Fruit fly (Drosophila melanogaster): ENCODE results near the gene Tcs6.

The Tcs6 gene

DNA sequence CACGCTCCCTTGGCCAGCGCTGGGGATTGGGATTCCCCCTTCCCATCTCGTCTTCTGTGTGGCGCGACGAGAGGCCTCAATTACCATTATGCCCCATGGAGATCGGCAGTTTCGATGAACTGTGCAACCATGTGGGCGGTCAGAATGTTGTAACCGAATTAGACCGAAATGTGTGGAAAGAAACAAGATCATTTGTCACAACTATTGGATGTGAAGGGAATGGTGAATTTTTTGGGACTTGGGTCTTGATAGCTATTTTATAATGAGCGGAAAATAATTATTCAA, 44.4 kb downstream of the Tcs6 start:
- no peak for TF ChIP-seq CTCF (optimal IDR thresholded peaks at IDR 0.05)
- TF ChIP-seq CG8478 (optimal IDR thresholded peaks at IDR 0.05) = no peak

DNA sequence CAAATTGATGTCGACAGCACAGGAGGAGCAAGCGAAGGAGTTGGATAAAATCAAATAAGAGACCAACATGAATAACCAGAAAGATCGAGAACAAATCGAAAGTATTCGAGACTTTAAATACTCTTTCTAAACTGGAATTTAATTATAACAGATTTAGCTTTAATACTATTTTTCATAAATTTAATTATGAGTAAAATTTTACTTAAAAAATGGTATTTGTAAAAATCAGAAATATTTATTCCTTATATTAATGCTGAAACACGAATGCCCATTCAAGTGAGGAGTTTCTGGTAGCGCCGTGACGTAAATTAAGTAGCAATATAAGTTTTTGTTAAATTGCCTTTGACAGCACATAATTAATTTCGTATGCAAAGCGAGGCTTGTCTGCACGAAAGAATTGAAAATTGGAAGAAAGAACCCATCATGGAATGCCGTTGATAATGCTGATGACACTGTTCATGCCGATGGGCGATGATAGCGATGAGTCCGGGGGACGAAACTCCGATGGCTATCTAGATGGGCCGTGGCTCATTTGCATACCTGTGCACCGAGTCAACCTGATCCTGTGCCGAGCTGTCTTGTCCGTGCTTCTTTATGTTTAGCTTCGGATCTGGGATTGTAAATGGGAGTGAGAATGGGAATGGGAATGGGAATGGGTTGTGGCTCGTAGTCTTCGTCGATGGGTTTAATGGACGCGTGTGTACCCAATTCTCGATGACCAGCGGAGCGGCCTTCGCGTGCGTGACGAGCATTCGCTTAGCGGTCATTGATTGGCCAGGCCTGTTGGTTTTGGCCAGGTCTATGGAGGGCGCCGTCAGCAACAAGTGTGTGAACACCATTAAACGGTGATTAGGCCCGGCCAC, 45.0 kb downstream of the Tcs6 start:
- TF ChIP-seq CTCF (optimal IDR thresholded peaks at IDR 0.05) = no peak
- no peak for TF ChIP-seq CG8478 (optimal IDR thresholded peaks at IDR 0.05)

DNA sequence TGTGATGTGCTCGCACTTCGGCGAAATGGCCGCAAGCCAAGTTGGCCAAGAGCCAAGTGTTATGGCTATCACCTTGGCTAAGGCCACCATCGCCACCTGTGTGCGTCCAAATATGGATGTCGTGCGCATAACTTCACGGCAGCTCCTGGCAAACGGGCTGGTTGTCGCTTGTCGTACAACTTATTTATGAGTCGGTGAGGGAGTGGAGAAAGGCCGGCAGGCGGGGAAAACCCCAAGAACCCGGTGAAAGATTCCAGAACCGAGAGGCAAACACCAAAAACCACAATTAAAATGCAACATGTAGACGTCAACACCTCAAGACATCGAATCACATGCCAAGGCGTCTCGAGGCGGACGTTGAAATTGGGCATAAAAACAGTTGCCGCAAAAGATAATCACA, 45.7 kb downstream of the Tcs6 start:
- TF ChIP-seq CTCF (optimal IDR thresholded peaks at IDR 0.05) (no peak), CG8478 (optimal IDR thresholded peaks at IDR 0.05) (no peak)

DNA sequence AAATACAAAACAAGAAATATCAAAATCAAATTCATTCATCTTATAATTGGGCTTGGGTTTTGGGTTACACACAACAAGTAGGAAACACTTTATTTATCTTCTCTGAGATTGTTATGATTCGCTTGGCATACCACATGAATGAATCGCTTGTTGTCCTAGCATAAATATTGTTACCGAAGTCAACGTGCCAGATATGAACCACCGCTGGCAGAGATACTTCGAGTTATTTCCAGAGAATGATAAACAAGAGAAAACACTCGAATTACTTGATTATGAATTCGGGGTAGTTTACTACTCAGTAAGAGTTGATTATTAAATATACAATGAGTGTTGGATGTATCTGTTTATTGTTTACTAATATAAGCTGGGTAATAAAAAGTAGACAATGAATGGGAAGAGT, 46.5 kb downstream of the Tcs6 start:
- TF ChIP-seq CTCF (optimal IDR thresholded peaks at IDR 0.05) = no peak
- no peak for TF ChIP-seq CG8478 (optimal IDR thresholded peaks at IDR 0.05)

DNA sequence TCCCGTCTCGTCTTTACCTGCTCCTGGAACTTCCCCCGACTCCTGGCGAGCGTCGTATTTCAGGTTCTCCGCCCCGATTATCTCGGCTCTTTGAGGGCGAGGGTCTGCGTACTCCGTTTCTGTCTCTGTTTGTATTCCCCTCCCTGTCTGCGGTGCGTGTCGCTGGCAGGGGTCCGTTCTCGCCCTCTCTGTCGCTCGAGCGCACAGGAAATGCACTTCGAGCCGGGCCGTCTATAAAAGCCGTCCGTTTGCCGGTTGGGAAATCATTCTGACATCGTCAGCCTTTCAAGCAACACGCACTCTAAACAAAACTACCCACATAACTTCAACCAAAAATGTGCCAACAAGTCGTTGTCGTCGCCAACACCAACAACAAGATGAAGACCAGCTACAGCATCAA, 47.4 kb downstream of the Tcs6 start:
- TF ChIP-seq CTCF (optimal IDR thresholded peaks at IDR 0.05) (no peak), CG8478 (optimal IDR thresholded peaks at IDR 0.05) (no peak)

DNA sequence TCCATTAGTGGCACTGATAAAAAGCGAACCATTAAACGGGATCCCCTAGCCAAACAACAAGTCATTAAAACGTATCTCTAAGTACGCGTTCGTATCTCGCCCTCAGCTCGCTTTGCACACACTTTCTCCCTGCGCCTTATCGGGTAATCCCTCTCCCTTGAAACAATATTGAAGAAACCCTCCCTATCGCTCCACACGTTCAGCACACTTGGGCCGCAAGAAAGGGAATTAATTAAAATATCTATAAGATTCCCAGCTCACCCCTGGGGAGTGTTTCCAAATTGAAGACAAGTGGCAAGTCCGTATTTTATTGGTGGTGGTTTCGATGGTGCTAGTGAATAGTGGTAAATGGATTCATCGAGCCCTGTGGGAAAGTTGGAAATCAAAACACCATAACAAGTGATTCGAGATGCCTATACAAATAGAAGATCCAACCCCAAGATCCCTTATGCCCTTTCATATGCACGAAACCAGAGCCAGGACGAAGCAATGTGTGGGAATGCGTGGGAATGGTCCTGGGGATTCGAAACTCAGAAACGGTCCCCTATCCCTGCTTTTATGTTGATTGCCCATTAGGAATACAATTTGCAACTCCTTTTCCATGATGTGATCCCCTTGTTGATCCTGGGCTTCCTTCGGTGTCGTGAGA, 48.1 kb downstream of the Tcs6 start:
- TF ChIP-seq CTCF (optimal IDR thresholded peaks at IDR 0.05) (no peak), CG8478 (optimal IDR thresholded peaks at IDR 0.05) (no peak)

DNA sequence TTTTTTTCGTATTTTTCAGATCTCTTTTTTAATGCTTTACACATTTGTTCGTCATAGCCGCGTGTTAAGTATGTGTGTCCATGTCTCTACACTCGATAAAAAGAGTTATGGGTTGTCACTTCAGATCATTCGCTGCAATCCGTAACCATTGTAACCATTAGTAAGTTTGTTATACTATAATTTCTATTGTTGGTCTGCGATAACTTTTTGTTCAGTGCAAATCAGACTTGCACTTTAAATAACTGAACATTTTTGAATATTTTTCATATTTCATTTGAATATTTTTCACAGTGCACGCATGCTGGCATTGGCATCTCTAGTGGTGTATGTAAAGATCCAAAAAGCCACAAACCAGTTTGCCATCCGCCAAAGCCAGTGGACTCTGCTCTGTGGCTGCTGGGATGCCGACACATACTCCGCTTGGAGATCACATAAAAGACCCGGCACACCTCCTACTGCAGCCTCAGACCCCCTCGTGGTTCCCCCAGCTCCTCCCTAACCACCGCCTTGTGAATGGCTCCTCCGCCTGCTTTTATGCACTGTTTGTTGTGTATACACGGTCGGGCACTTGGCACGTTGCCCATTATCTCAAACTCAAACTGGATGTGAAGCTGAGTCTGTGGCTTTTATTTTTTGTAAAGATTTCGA, 49.0 kb downstream of the Tcs6 start:
- TF ChIP-seq CTCF (optimal IDR thresholded peaks at IDR 0.05) (no peak), CG8478 (optimal IDR thresholded peaks at IDR 0.05) (no peak)

DNA sequence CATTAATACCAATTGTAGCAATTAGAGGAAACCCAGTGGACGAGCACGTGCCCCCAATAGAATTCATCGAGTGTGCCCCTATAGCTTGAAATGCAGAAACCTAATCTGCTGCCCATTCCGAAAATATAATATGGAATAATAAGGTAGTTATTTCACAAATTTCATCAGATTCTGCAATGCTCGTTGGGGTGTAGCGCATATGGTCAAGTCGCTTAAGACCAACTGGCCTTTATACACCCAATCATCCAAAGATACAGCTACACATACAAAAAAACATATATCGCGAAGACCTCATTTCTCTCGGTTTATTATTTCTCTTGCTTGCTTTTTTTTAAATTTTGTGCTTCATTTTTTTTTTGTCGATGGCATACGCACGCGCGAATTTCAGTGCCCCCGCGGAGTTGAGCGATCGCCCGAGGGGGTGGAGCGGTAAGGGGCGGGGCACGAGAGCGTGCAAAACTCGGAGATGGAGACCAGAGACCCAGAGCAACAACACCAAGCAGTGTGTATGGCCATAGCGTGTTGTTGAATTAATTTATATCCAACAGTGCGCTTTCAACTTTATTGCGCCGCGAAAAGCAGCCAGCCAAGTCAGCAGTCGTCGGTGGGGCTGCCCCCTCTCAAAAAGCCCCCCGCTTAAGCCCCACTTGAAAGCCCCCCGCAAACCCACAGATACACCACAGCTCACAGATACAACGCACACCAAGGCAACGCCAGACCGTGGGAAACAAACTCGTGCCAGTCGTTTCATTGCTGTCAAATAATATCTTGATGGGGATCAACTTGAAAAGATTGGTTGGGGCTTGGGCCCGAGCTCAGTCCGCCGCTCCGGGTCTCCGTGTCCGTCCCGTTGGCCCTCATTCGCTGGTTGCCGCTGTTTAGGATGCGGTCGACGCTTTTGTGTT, 49.8 kb downstream of the Tcs6 start:
- TF ChIP-seq CG8478 (optimal IDR thresholded peaks at IDR 0.05) = no peak
- no peak for TF ChIP-seq CTCF (optimal IDR thresholded peaks at IDR 0.05)

Data from S2 (cell line).